Worm (Caenorhabditis elegans) whole organism, mixed stage, embryonic: ENCODE measurements around the gene C18E9.2.
A peak's percentile ranks its signal among the peaks of the same experiment; 100 is the strongest.

Source experiments
- M03D4.4 ChIP-seq: sonication (generic microtip); optimal IDR thresholded peaks from 2 replicates; lab custom pipeline; 2017; ENCODE audit warnings: mild to moderate bottlenecking, missing genetic modification characterization, missing compliant biosample characterization
- bed-3 ChIP-seq: fragments of 200-800 bp; sonication (Bioruptor generic); optimal IDR thresholded peaks from 3 replicates; lab custom pipeline; 2018; ENCODE audit warnings: mild to moderate bottlenecking, missing genetic modification characterization, moderate library complexity, missing compliant biosample characterization
- blmp-1 ChIP-seq: fragments of 150-350 bp; optimal IDR thresholded peaks from 2 replicates; lab custom pipeline; 2014; ENCODE audit warnings: missing biosample characterization, missing genetic modification characterization
- ceh-39 ChIP-seq: fragments of 150-350 bp; optimal IDR thresholded peaks from 2 replicates; lab custom pipeline; 2014; ENCODE audit warnings: missing biosample characterization, missing genetic modification characterization
- ceh-43 ChIP-seq: fragments of 200-800 bp; sonication (Bioruptor generic); optimal IDR thresholded peaks from 2 replicates; lab custom pipeline; 2018; ENCODE audit warnings: mild to moderate bottlenecking, missing genetic modification characterization, moderate library complexity, missing compliant biosample characterization
- ceh-83 ChIP-seq: fragments of 200-800 bp; sonication (Bioruptor generic); optimal IDR thresholded peaks from 2 replicates; lab custom pipeline; 2018; ENCODE audit warnings: mild to moderate bottlenecking, missing genetic modification characterization, missing compliant biosample characterization
- ces-1 ChIP-seq: fragments of 150-350 bp; optimal IDR thresholded peaks from 2 replicates; lab custom pipeline; 2014; ENCODE audit warnings: missing biosample characterization, missing genetic modification reagents, missing genetic modification characterization
- cnd-1 ChIP-seq: fragments of 200-800 bp; sonication (Bioruptor generic); optimal IDR thresholded peaks from 2 replicates; lab custom pipeline; 2018; ENCODE audit warnings: mild to moderate bottlenecking, missing genetic modification characterization, missing compliant biosample characterization
- drap-1 ChIP-seq: fragments of 200-800 bp; sonication (Bioruptor generic); optimal IDR thresholded peaks from 3 replicates; lab custom pipeline; 2018; ENCODE audit warnings: mild to moderate bottlenecking, missing genetic modification characterization, missing compliant biosample characterization
- elt-1 ChIP-seq: sonication (generic microtip); optimal IDR thresholded peaks from 2 replicates; lab custom pipeline; 2017; ENCODE audit warnings: missing genetic modification characterization, mild to moderate bottlenecking, missing compliant biosample characterization, antibody characterized with exemption, moderate library complexity, borderline replicate concordance; ENCODE audit not compliant: insufficient read depth
- elt-3 ChIP-seq: fragments of 150-350 bp; optimal IDR thresholded peaks from 2 replicates; lab custom pipeline; 2014; ENCODE audit warnings: missing biosample characterization, missing genetic modification characterization
- flh-1 ChIP-seq: fragments of 200-800 bp; sonication (Bioruptor generic); optimal IDR thresholded peaks from 2 replicates; lab custom pipeline; 2018; ENCODE audit warnings: mild to moderate bottlenecking, missing genetic modification characterization, moderate library complexity, missing compliant biosample characterization
- hlh-1 ChIP-seq: fragments of 150-350 bp; optimal IDR thresholded peaks from 2 replicates; lab custom pipeline; 2014; ENCODE audit warnings: missing biosample characterization, missing genetic modification reagents, missing genetic modification characterization
- lin-13 ChIP-seq: fragments of 150-350 bp; optimal IDR thresholded peaks from 2 replicates; lab custom pipeline; 2014; ENCODE audit warnings: missing biosample characterization, missing genetic modification characterization
- lin-32 ChIP-seq: fragments of 200-800 bp; sonication (Bioruptor generic); optimal IDR thresholded peaks from 2 replicates; lab custom pipeline; 2018; ENCODE audit warnings: mild to moderate bottlenecking, missing genetic modification characterization, missing compliant biosample characterization
- lsy-2 ChIP-seq: fragments of 150-350 bp; optimal IDR thresholded peaks from 2 replicates; lab custom pipeline; 2014; ENCODE audit warnings: missing biosample characterization, missing genetic modification characterization
- mab-5 ChIP-seq: fragments of 150-350 bp; optimal IDR thresholded peaks from 2 replicates; lab custom pipeline; 2014; ENCODE audit warnings: missing biosample characterization, missing genetic modification characterization
- mls-2 ChIP-seq: sonication (generic microtip); optimal IDR thresholded peaks from 2 replicates; lab custom pipeline; 2016; ENCODE audit warnings: mild to moderate bottlenecking, missing genetic modification characterization, moderate library complexity, missing compliant biosample characterization
- nhr-12 ChIP-seq: fragments of 150-350 bp; optimal IDR thresholded peaks from 2 replicates; lab custom pipeline; 2014; ENCODE audit warnings: missing biosample characterization, missing genetic modification characterization
- nhr-2 ChIP-seq: fragments of 150-350 bp; optimal IDR thresholded peaks from 2 replicates; lab custom pipeline; 2014; ENCODE audit warnings: missing biosample characterization, missing genetic modification characterization
- nhr-237 ChIP-seq: fragments of 150-350 bp; optimal IDR thresholded peaks from 2 replicates; lab custom pipeline; 2014; ENCODE audit warnings: missing biosample characterization, missing genetic modification characterization
- nhr-28 ChIP-seq: fragments of 150-350 bp; optimal IDR thresholded peaks from 2 replicates; lab custom pipeline; 2014; ENCODE audit warnings: missing biosample characterization, missing genetic modification characterization
- nhr-76 ChIP-seq: sonication (generic microtip); optimal IDR thresholded peaks from 2 replicates; lab custom pipeline; 2017; ENCODE audit warnings: missing biosample characterization, missing genetic modification characterization
- pha-4 ChIP-seq: fragments of 150-350 bp; optimal IDR thresholded peaks from 2 replicates; lab custom pipeline; 2018; ENCODE audit warnings: missing biosample characterization, missing genetic modification reagents, missing genetic modification characterization
- sem-2 ChIP-seq: fragments of 200-800 bp; sonication (Bioruptor generic); optimal IDR thresholded peaks from 2 replicates; lab custom pipeline; 2018; ENCODE audit warnings: mild to moderate bottlenecking, missing genetic modification characterization, missing compliant biosample characterization
- snpc-4 ChIP-seq: fragments of 150-350 bp; optimal IDR thresholded peaks from 2 replicates; lab custom pipeline; 2014; ENCODE audit warnings: missing biosample characterization, missing genetic modification characterization
- sptf-1 ChIP-seq: sonication (generic microtip); optimal IDR thresholded peaks from 2 replicates; lab custom pipeline; 2017; ENCODE audit warnings: mild to moderate bottlenecking, missing genetic modification characterization, moderate library complexity, missing compliant biosample characterization
- tbx-8 ChIP-seq: fragments of 200-800 bp; sonication (Bioruptor generic); optimal IDR thresholded peaks from 2 replicates; lab custom pipeline; 2018; ENCODE audit warnings: mild to moderate bottlenecking, missing genetic modification characterization, moderate library complexity, missing compliant biosample characterization
- unc-120 ChIP-seq: sonication (generic microtip); optimal IDR thresholded peaks from 2 replicates; lab custom pipeline; 2017; ENCODE audit warnings: missing genetic modification characterization, missing compliant biosample characterization; ENCODE audit not compliant: poor library complexity, severe bottlenecking
- unc-39 ChIP-seq: fragments of 150-350 bp; optimal IDR thresholded peaks from 2 replicates; lab custom pipeline; 2014; ENCODE audit warnings: missing biosample characterization, missing genetic modification characterization
- unc-62 ChIP-seq: fragments of 150-350 bp; optimal IDR thresholded peaks from 2 replicates; lab custom pipeline; 2014; ENCODE audit warnings: missing biosample characterization, missing genetic modification reagents, missing genetic modification characterization
- zip-8 ChIP-seq: fragments of 150-350 bp; optimal IDR thresholded peaks from 2 replicates; lab custom pipeline; 2014; ENCODE audit warnings: missing biosample characterization, missing genetic modification characterization
- ztf-11 ChIP-seq: fragments of 150-350 bp; optimal IDR thresholded peaks from 2 replicates; lab custom pipeline; 2014; ENCODE audit warnings: missing biosample characterization, missing genetic modification characterization

C18E9.2 gene

ce11 chrII:8933693-8934432 lies 30.9 kb upstream of the C18E9.2 start, which contains the start of gene T21B10.3:
T21B10.3 (plus strand) TSS chrII:8934382.
- TF ChIP-seq mls-2 (tag; lab: Kevin White, UChicago) (no peak), drap-1 (GFP tag; lab: Kevin White, UChicago) (no peak), snpc-4 (no peak), ceh-83 (no peak), M03D4.4 (no peak), flh-1 (GFP tag; lab: Kevin White, UChicago) (no peak), lin-32 (no peak), unc-39 (tag; lab: Kevin White, UChicago) (no peak), elt-3 (tag; lab: Kevin White, UChicago) (no peak), lin-13 (tag; lab: Kevin White, UChicago) (no peak), mab-5 (no peak), cnd-1 (tag; lab: Kevin White, UChicago) (no peak), nhr-28 (tag; lab: Kevin White, UChicago) (no peak), bed-3 (GFP tag; lab: Kevin White, UChicago) (no peak), sptf-1 (no peak)

- no peak for TF ChIP-seq blmp-1 (tag; lab: Kevin White, UChicago)
- no peak for TF ChIP-seq unc-39 (tag; lab: Kevin White, UChicago)
- no peak for TF ChIP-seq nhr-12 (tag; lab: Kevin White, UChicago)
- no peak for TF ChIP-seq lsy-2 (tag; lab: Kevin White, UChicago)
- no peak for TF ChIP-seq nhr-2 (tag; lab: Kevin White, UChicago)
- TF ChIP-seq M03D4.4: no peak
- no peak for TF ChIP-seq sem-2 (GFP tag; lab: Kevin White, UChicago)
- no peak for TF ChIP-seq hlh-1 (tag; lab: Kevin White, UChicago)
- no peak for TF ChIP-seq snpc-4
- no peak for TF ChIP-seq flh-1 (GFP tag; lab: Kevin White, UChicago)
- no peak for TF ChIP-seq nhr-76 (tag; lab: Kevin White, UChicago)
- TF ChIP-seq cnd-1 (tag; lab: Kevin White, UChicago): no peak
- TF ChIP-seq unc-120 (tag; lab: Kevin White, UChicago): no peak
- no peak for TF ChIP-seq zip-8
- no peak for TF ChIP-seq nhr-28 (tag; lab: Kevin White, UChicago)
- no peak for TF ChIP-seq ceh-39 (tag; lab: Kevin White, UChicago)
- no peak for TF ChIP-seq lin-32
- TF ChIP-seq tbx-8 (GFP tag; lab: Kevin White, UChicago): no peak
- no peak for TF ChIP-seq pha-4 (tag; lab: Kevin White, UChicago)
- no peak for TF ChIP-seq elt-3 (tag; lab: Kevin White, UChicago)
These were observed 25.7 kb upstream of the C18E9.2 start for ce11 chrII:8938907-8939622.

ce11 chrII:8940362-8940940 lies 24.4 kb upstream of the C18E9.2 start, which contains the start of the genes set-17 and T21B10.4:
set-17 (minus strand) TSS chrII:8940488.
T21B10.4 (plus strand) TSS chrII:8940894.
- TF ChIP-seq pha-4 (tag; lab: Kevin White, UChicago) (peak; percentile 17), M03D4.4 (no peak), ceh-83 (no peak), cnd-1 (tag; lab: Kevin White, UChicago) (no peak), snpc-4 (no peak), bed-3 (GFP tag; lab: Kevin White, UChicago) (no peak), ceh-43 (GFP tag; lab: Kevin White, UChicago) (no peak), elt-1 (tag; lab: Kevin White, UChicago) (peak; percentile 72), blmp-1 (tag; lab: Kevin White, UChicago) (no peak), mab-5 (no peak), mls-2 (tag; lab: Kevin White, UChicago) (no peak), unc-62 (GFP tag; lab: Kevin White, UChicago) (no peak), lsy-2 (tag; lab: Kevin White, UChicago) (peak; percentile 29), ces-1 (no peak), lin-32 (no peak), nhr-237 (tag; lab: Kevin White, UChicago) (no peak), ztf-11 (tag; lab: Kevin White, UChicago) (no peak)
- TF ChIP-seq, all 35 proteins: peak for 3
